Worm (Caenorhabditis elegans) whole organism, L1 larva: ENCODE data around the gene gbh-1.
A peak's percentile ranks its signal among the peaks of the same experiment; 100 is the strongest.

Source experiments
- C16A3.4 ChIP-seq: fragments of 150-350 bp; optimal IDR thresholded peaks from 2 replicates; lab custom pipeline; 2014; ENCODE audit warnings: missing biosample characterization, missing genetic modification characterization
- C34B4.2 ChIP-seq: sonication (generic microtip); optimal IDR thresholded peaks from 2 replicates; lab custom pipeline; 2017; ENCODE audit warnings: mild to moderate bottlenecking, missing genetic modification characterization, missing compliant biosample characterization
- aha-1 ChIP-seq: fragments of 150-350 bp; optimal IDR thresholded peaks from 2 replicates; lab custom pipeline; 2014; ENCODE audit warnings: missing biosample characterization, missing genetic modification characterization
- alr-1 ChIP-seq: fragments of 200-800 bp; sonication (Bioruptor generic); optimal IDR thresholded peaks from 2 replicates; lab custom pipeline; 2018; ENCODE audit warnings: borderline replicate concordance, mild to moderate bottlenecking, missing genetic modification characterization, missing compliant biosample characterization
- aly-2 ChIP-seq: fragments of 150-350 bp; optimal IDR thresholded peaks from 2 replicates; lab custom pipeline; 2014; ENCODE audit warnings: missing biosample characterization, missing genetic modification characterization
- blmp-1 ChIP-seq: fragments of 150-350 bp; optimal IDR thresholded peaks from 2 replicates; lab custom pipeline; 2014; ENCODE audit warnings: missing biosample characterization, missing genetic modification characterization
- ceh-63 ChIP-seq: fragments of 200-800 bp; sonication (Bioruptor generic); optimal IDR thresholded peaks from 2 replicates; lab custom pipeline; 2018; ENCODE audit warnings: mild to moderate bottlenecking, missing genetic modification characterization, missing compliant biosample characterization
- ceh-8 ChIP-seq: fragments of 200-800 bp; sonication (Bioruptor generic); optimal IDR thresholded peaks from 2 replicates; lab custom pipeline; 2018; ENCODE audit warnings: mild to moderate bottlenecking, missing genetic modification characterization, moderate library complexity, missing compliant biosample characterization
- ceh-88 ChIP-seq: fragments of 200-800 bp; sonication (Bioruptor generic); IDR thresholded peaks from 2 replicates; pipeline ENCODE4 v1.3.6; 2022; ENCODE audit warnings: missing genetic modification characterization, missing compliant biosample characterization
- dpl-1 ChIP-seq, 3 experiments: fragments of 150-350 bp in 2 of 3; sonication (generic microtip) in 1 of 3; optimal IDR thresholded peaks; 2 replicates each; lab custom pipeline; 2014 to 2017; ENCODE audit warnings: missing biosample characterization in 3 of 3, missing genetic modification characterization in 3 of 3, missing genetic modification reagents in 3 of 3
- efl-1 ChIP-seq, 4 experiments: fragments of 150-350 bp; optimal IDR thresholded peaks in 3 of 4; peaks in 1 of 4; 1 replicate in 1 of 4; 2 replicates in 3 of 4; lab custom pipeline; 2014; ENCODE audit warnings: missing biosample characterization in 2 of 4, missing genetic modification characterization in 2 of 4, missing genetic modification reagents in 2 of 4
- egl-27 ChIP-seq, 2 experiments: fragments of 150-350 bp in 1 of 2; sonication (generic microtip); optimal IDR thresholded peaks; 3 replicates each; lab custom pipeline; 2017 to 2018; ENCODE audit warnings: missing biosample characterization in 2 of 2, missing genetic modification characterization in 2 of 2, missing genetic modification reagents in 2 of 2
- ets-5 ChIP-seq: fragments of 200-800 bp; sonication (Bioruptor generic); IDR thresholded peaks from 2 replicates; pipeline ENCODE4 v1.3.6; 2022; ENCODE audit warnings: missing genetic modification characterization, missing compliant biosample characterization
- fkh-8 ChIP-seq: sonication (generic microtip); optimal IDR thresholded peaks from 2 replicates; lab custom pipeline; 2016; ENCODE audit warnings: mild to moderate bottlenecking, missing genetic modification characterization, missing compliant biosample characterization
- grh-1 ChIP-seq: fragments of 200-800 bp; sonication (Bioruptor generic); IDR thresholded peaks from 2 replicates; pipeline ENCODE4 v1.3.6; 2022; ENCODE audit warnings: missing genetic modification reagents, missing genetic modification characterization, missing compliant biosample characterization
- hlh-4 ChIP-seq: sonication (generic microtip); optimal IDR thresholded peaks from 2 replicates; lab custom pipeline; 2016; ENCODE audit warnings: mild to moderate bottlenecking, missing genetic modification characterization, missing compliant biosample characterization
- hpl-2 ChIP-seq: fragments of 150-350 bp; optimal IDR thresholded peaks from 2 replicates; lab custom pipeline; 2014; ENCODE audit warnings: missing biosample characterization, missing genetic modification reagents, missing genetic modification characterization
- irx-1 ChIP-seq: sonication (generic microtip); optimal IDR thresholded peaks from 2 replicates; lab custom pipeline; 2016; ENCODE audit warnings: missing genetic modification characterization, missing compliant biosample characterization
- isw-1 ChIP-seq: fragments of 200-800 bp; sonication (Bioruptor generic); IDR thresholded peaks from 2 replicates; pipeline ENCODE4 v1.3.6; 2022; ENCODE audit warnings: missing genetic modification characterization, missing compliant biosample characterization
- jun-1 ChIP-seq: fragments of 150-350 bp; optimal IDR thresholded peaks from 2 replicates; lab custom pipeline; 2014; ENCODE audit warnings: missing biosample characterization, missing genetic modification reagents, missing genetic modification characterization
- lin-35 ChIP-seq, 2 experiments: fragments of 150-350 bp; optimal IDR thresholded peaks; 2 replicates each; lab custom pipeline; 2014; ENCODE audit warnings: missing biosample characterization in 2 of 2, missing genetic modification characterization in 2 of 2, missing genetic modification reagents in 2 of 2
- lsy-2 ChIP-seq, 2 experiments: fragments of 150-350 bp; optimal IDR thresholded peaks; 2 replicates each; lab custom pipeline; 2014; ENCODE audit warnings: missing biosample characterization in 2 of 2, missing genetic modification characterization in 2 of 2
- mab-9 ChIP-seq: fragments of 200-800 bp; sonication (Bioruptor generic); IDR thresholded peaks from 2 replicates; pipeline ENCODE4 v1.3.6; 2022; ENCODE audit warnings: missing genetic modification reagents, missing genetic modification characterization, missing compliant biosample characterization
- mep-1 ChIP-seq: fragments of 150-350 bp; optimal IDR thresholded peaks from 2 replicates; lab custom pipeline; 2014; ENCODE audit warnings: missing biosample characterization, missing genetic modification characterization
- nhr-11 ChIP-seq: fragments of 150-350 bp; optimal IDR thresholded peaks from 2 replicates; lab custom pipeline; 2014; ENCODE audit warnings: missing biosample characterization, missing genetic modification characterization
- nhr-12 ChIP-seq: sonication (generic microtip); optimal IDR thresholded peaks from 2 replicates; lab custom pipeline; 2017; ENCODE audit warnings: missing biosample characterization, missing genetic modification characterization
- nhr-19 ChIP-seq: fragments of 200-800 bp; sonication (Bioruptor generic); conservative IDR thresholded peaks from 2 replicates; pipeline ENCODE4 v1.3.6; 2022; ENCODE audit warnings: missing genetic modification characterization, missing compliant biosample characterization
- nhr-237 ChIP-seq: fragments of 150-350 bp; optimal IDR thresholded peaks from 2 replicates; lab custom pipeline; 2014; ENCODE audit warnings: missing biosample characterization, missing genetic modification characterization
- nhr-76 ChIP-seq: sonication (generic microtip); optimal IDR thresholded peaks from 2 replicates; lab custom pipeline; 2017; ENCODE audit warnings: missing biosample characterization, missing genetic modification characterization
- nhr-84 ChIP-seq: sonication (generic microtip); optimal IDR thresholded peaks from 2 replicates; lab custom pipeline; 2017; ENCODE audit warnings: missing biosample characterization, missing genetic modification characterization
- nhr-85 ChIP-seq: sonication (generic microtip); peaks from one replicate; lab custom pipeline; 2016; ENCODE audit warnings: missing genetic modification characterization, inconsistent platforms, missing compliant biosample characterization
- pag-3 ChIP-seq: sonication (generic microtip); optimal IDR thresholded peaks from 2 replicates; lab custom pipeline; 2017; ENCODE audit warnings: missing genetic modification characterization, mild to moderate bottlenecking, missing compliant biosample characterization, antibody characterized with exemption, borderline replicate concordance; ENCODE audit not compliant: insufficient read depth
- pqm-1 ChIP-seq: sonication (generic microtip); optimal IDR thresholded peaks from 3 replicates; lab custom pipeline; 2017; ENCODE audit warnings: missing biosample characterization, missing genetic modification characterization
- rnt-1 ChIP-seq: sonication (generic microtip); optimal IDR thresholded peaks from 2 replicates; lab custom pipeline; 2016; ENCODE audit warnings: mild to moderate bottlenecking, missing genetic modification characterization, moderate library complexity, missing compliant biosample characterization
- skn-1 ChIP-seq: fragments of 150-350 bp; optimal IDR thresholded peaks from 2 replicates; lab custom pipeline; 2014; ENCODE audit warnings: missing biosample characterization, missing genetic modification characterization
- sptf-1 ChIP-seq: fragments of 150-350 bp; optimal IDR thresholded peaks from 2 replicates; lab custom pipeline; 2014; ENCODE audit warnings: missing biosample characterization, missing genetic modification characterization
- unc-130 ChIP-seq: fragments of 150-350 bp; optimal IDR thresholded peaks from 2 replicates; lab custom pipeline; 2017; ENCODE audit warnings: missing biosample characterization, missing genetic modification characterization, inconsistent platforms
- unc-98 ChIP-seq: fragments of 200-800 bp; sonication (Bioruptor generic); IDR thresholded peaks from 2 replicates; pipeline ENCODE4 v1.3.6; 2022; ENCODE audit warnings: missing genetic modification characterization, missing compliant biosample characterization
- ztf-11 ChIP-seq, 2 experiments: sonication (generic microtip); optimal IDR thresholded peaks; 2 replicates each; lab custom pipeline; 2016 to 2017; ENCODE audit warnings: missing genetic modification characterization in 2 of 2, missing biosample characterization in 1 of 2, missing compliant biosample characterization in 1 of 2

gbh-1 gene

ce11 chrII:10662698-10663097, 30.9 kb downstream of the gbh-1 start, which contains the start of gene D2089.8:
Gene D2089.8, minus strand, starts transcription at chrII:10662781.
- TF ChIP-seq unc-130 (tag; lab: Kevin White, UChicago) (no peak), mep-1 (tag; lab: Kevin White, UChicago) (peak; percentile 38), egl-27 (tag; optimal IDR thresholded peaks at IDR 0.05; lab: Kevin White, UChicago) (no peak), lsy-2 (tag; optimal IDR thresholded peaks at IDR 0.05; lab: Kevin White, UChicago) (peak in 1 of 2 experiments; percentile 48), aha-1 (tag; lab: Kevin White, UChicago) (no peak), pqm-1 (tag; lab: Kevin White, UChicago) (no peak), lin-35 (GFP tag; optimal IDR thresholded peaks at IDR 0.05; lab: Kevin White, UChicago) (peak in 1 of 2 experiments; percentile 43), efl-1 (optimal IDR thresholded peaks at IDR 0.05; lab: Kevin White, UChicago) (peak in 1 of 2 experiments; percentile 21), efl-1 (GFP tag; optimal IDR thresholded peaks at IDR 0.05 in 1 of 2; lab: Kevin White, UChicago) (peak; percentile 19 to 39), dpl-1 (GFP tag; optimal IDR thresholded peaks at IDR 0.05; lab: Kevin White, UChicago) (peak in 2 of 3 experiments; percentile 9 to 55), blmp-1 (peak; percentile 17), C16A3.4 (tag; lab: Kevin White, UChicago) (peak; percentile 12)

- TF ChIP-seq nhr-12 (tag; lab: Kevin White, UChicago) (no peak), efl-1 (optimal IDR thresholded peaks at IDR 0.05; lab: Kevin White, UChicago) (no peak), efl-1 (GFP tag; optimal IDR thresholded peaks at IDR 0.05 in 1 of 2; lab: Kevin White, UChicago) (peak in 1 of 2 experiments; percentile 75)
These were observed 31.3 kb downstream of the gbh-1 start for ce11 chrII:10662279-10662678.

ce11 chrII:10661448-10662064, 32.0 kb downstream of the gbh-1 start:
- TF ChIP-seq aly-2 (tag; lab: Kevin White, UChicago), result no peak
- TF ChIP-seq blmp-1, result peak; percentile 14
- TF ChIP-seq isw-1 (GFP tag; lab: Robert Waterston, UW), result no peak
- TF ChIP-seq grh-1 (GFP tag; lab: Robert Waterston, UW), result no peak
- TF ChIP-seq ets-5, result 0 out of 2 replicates have a peak, but pooled peaks have one; percentile 67
- no peak for TF ChIP-seq nhr-237 (tag; lab: Kevin White, UChicago)
- TF ChIP-seq C34B4.2, result no peak
- TF ChIP-seq sptf-1 (tag; lab: Kevin White, UChicago), result no peak
- no peak for TF ChIP-seq skn-1 (tag; lab: Kevin White, UChicago)

- no peak for TF ChIP-seq C34B4.2
- no peak for TF ChIP-seq sptf-1 (tag; lab: Kevin White, UChicago)
- peak; percentile 10 for TF ChIP-seq nhr-85 (tag; lab: Kevin White, UChicago)
These were observed 32.7 kb downstream of the gbh-1 start, which contains the start of gene marc-2 for ce11 chrII:10660892-10661291. Gene marc-2, minus strand, starts transcription at chrII:10660992.

- TF ChIP-seq nhr-11, result no peak
- TF ChIP-seq efl-1 (optimal IDR thresholded peaks at IDR 0.05; lab: Kevin White, UChicago), result no peak
- TF ChIP-seq efl-1 (GFP tag; optimal IDR thresholded peaks at IDR 0.05 in 1 of 2; lab: Kevin White, UChicago), result peak in 1 of 2 experiments; percentile 51
- TF ChIP-seq, all 84 proteins: peak for 1
These were observed 34.0 kb downstream of the gbh-1 start for ce11 chrII:10659585-10659984.

ce11 chrII:10658576-10659256, 34.9 kb downstream of the gbh-1 start, which contains the start of the genes snu-13 and rsp-7:
Gene snu-13, minus strand, starts transcription at chrII:10658626.
Gene rsp-7, plus strand, starts transcription at chrII:10659206.
- TF ChIP-seq nhr-76 (no peak), hlh-4 (tag; lab: Kevin White, UChicago) (no peak), mep-1 (tag; lab: Kevin White, UChicago) (peak; percentile 81), ztf-11 (tag; optimal IDR thresholded peaks at IDR 0.05; lab: Kevin White, UChicago) (no peak), pag-3 (tag; lab: Kevin White, UChicago) (peak; percentile 84), ceh-63 (GFP tag; lab: Kevin White, UChicago) (no peak), nhr-84 (tag; lab: Kevin White, UChicago) (no peak), alr-1 (tag; lab: Kevin White, UChicago) (no peak), sptf-1 (tag; lab: Kevin White, UChicago) (no peak), hpl-2 (no peak), blmp-1 (peak; percentile 68), nhr-19 (GFP tag; lab: Robert Waterston, UW) (peak; percentile 64), irx-1 (tag; lab: Kevin White, UChicago) (peak; percentile 5), ceh-8 (no peak), ceh-88 (GFP tag; lab: Robert Waterston, UW) (peak; percentile 23; the same call in 1 of the 2 replicates), unc-98 (no peak), jun-1 (peak; percentile 33), rnt-1 (tag; lab: Kevin White, UChicago) (peak; percentile 62), fkh-8 (tag; lab: Kevin White, UChicago) (peak; percentile 37), mab-9 (GFP tag; lab: Robert Waterston, UW) (no peak)
